Worm (Caenorhabditis elegans) whole organism, L2 larva: Measurements from ENCODE around the gene tftc-3.

ENCODE experiments used
- ama-1 ChIP-seq: fragments of 150-350 bp; optimal IDR thresholded peaks from 2 replicates; lab custom pipeline; 2018; ENCODE audit warnings: inconsistent platforms
- dmd-4 ChIP-seq: sonication (generic microtip); optimal IDR thresholded peaks from 2 replicates; lab custom pipeline; 2017; ENCODE audit warnings: missing biosample characterization, missing genetic modification characterization
- egl-27 ChIP-seq: sonication (generic microtip); optimal IDR thresholded peaks from 3 replicates; lab custom pipeline; 2017; ENCODE audit warnings: missing biosample characterization, missing genetic modification reagents, missing genetic modification characterization
- elt-3 ChIP-seq: sonication (generic microtip); optimal IDR thresholded peaks from 2 replicates; lab custom pipeline; 2017; ENCODE audit warnings: missing biosample characterization, missing genetic modification characterization
- mdl-1 ChIP-seq, 2 experiments: fragments of 150-350 bp in 1 of 2; sonication (generic microtip) in 1 of 2; optimal IDR thresholded peaks; 2 replicates each; lab custom pipeline; 2017; ENCODE audit warnings: missing biosample characterization in 2 of 2, missing genetic modification characterization in 2 of 2
- sma-9 ChIP-seq, 2 experiments: fragments of 150-350 bp in 1 of 2; sonication (generic microtip) in 1 of 2; optimal IDR thresholded peaks; 2 replicates each; lab custom pipeline; 2014 to 2016; ENCODE audit warnings: missing genetic modification characterization in 2 of 2, mild to moderate bottlenecking in 1 of 2, missing biosample characterization in 1 of 2, missing compliant biosample characterization in 1 of 2, missing genetic modification reagents in 1 of 2, moderate library complexity in 1 of 2
- snpc-4 ChIP-seq: fragments of 150-350 bp; optimal IDR thresholded peaks from 2 replicates; lab custom pipeline; 2014; ENCODE audit warnings: missing biosample characterization, missing genetic modification characterization
- unc-62 ChIP-seq: fragments of 150-350 bp; optimal IDR thresholded peaks from 2 replicates; lab custom pipeline; 2014; ENCODE audit warnings: missing biosample characterization, missing genetic modification reagents, missing genetic modification characterization

- TF ChIP-seq egl-27 (tag; lab: Kevin White, UChicago): no peak
- no peak for TF ChIP-seq unc-62
- TF ChIP-seq sma-9 (GFP tag; optimal IDR thresholded peaks at IDR 0.05; lab: Kevin White, UChicago): no peak
- no peak for TF ChIP-seq sma-9 (tag; optimal IDR thresholded peaks at IDR 0.05; lab: Kevin White, UChicago)
- no peak for TF ChIP-seq dmd-4 (tag; lab: Kevin White, UChicago)
- TF ChIP-seq snpc-4 (tag; lab: Kevin White, UChicago): no peak
- no peak for TF ChIP-seq ama-1
- TF ChIP-seq mdl-1 (tag; optimal IDR thresholded peaks at IDR 0.05; lab: Kevin White, UChicago): no peak
- TF ChIP-seq elt-3: no peak
These were observed 27.0 kb upstream of the tftc-3 start for ce11 chrV:10237171-10237570.
